Worm (Caenorhabditis elegans): Measurements from ENCODE around the gene C27D9.2.

DNA sequence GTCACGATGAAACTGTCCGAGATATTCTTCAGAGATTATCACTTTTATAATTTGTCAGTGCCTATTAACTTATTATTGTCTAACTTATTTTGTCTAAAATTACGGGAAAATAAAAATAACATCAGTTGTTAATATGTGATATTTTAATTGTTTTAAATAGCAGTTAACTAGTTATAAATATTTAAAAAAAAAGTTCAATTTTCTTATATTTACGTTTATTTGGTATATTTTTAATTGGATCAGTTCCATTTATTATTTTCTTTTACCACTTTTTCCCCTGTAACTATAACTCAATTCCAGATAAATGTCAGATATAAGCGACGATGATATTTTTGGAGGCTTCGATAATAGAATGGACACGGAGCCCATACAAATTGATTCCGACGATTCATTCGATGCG is 38.8 kb upstream of the C27D9.2 start, which contains the start of gene C33F10.4:
- TF ChIP-seq pha-4 (tag; optimal IDR thresholded peaks at IDR 0.05), result no peak
- TF ChIP-seq ceh-31 (tag; optimal IDR thresholded peaks at IDR 0.05), result no peak
- no peak for TF ChIP-seq rnt-1 (tag; optimal IDR thresholded peaks at IDR 0.05)
- TF ChIP-seq tbx-2 (tag; optimal IDR thresholded peaks at IDR 0.05), result no peak
- no peak for TF ChIP-seq ama-1 (optimal IDR thresholded peaks at IDR 0.05)
- TF ChIP-seq pros-1 (tag; optimal IDR thresholded peaks at IDR 0.05), result no peak
- TF ChIP-seq nfya-1 (tag; optimal IDR thresholded peaks at IDR 0.05), result no peak
- no peak for TF ChIP-seq fax-1 (tag; optimal IDR thresholded peaks at IDR 0.05)
- no peak for TF ChIP-seq ceh-9 (tag; optimal IDR thresholded peaks at IDR 0.05)
- no peak for TF ChIP-seq zip-5 (tag; optimal IDR thresholded peaks at IDR 0.05)
- no peak for TF ChIP-seq C38D4.7 (GFP tag; optimal IDR thresholded peaks at IDR 0.05)
- no peak for TF ChIP-seq nhr-11 (tag; optimal IDR thresholded peaks at IDR 0.05)
- no peak for TF ChIP-seq ceh-6 (GFP tag; optimal IDR thresholded peaks at IDR 0.05)
- TF ChIP-seq ets-4 (tag; optimal IDR thresholded peaks at IDR 0.05), result no peak

Measured in whole organism, late embryonic.